Worm (Caenorhabditis elegans) whole organism, L4 larva: ENCODE data around the gene nspc-17.

Experiments used
- ceh-62 ChIP-seq: sonication (generic microtip); optimal IDR thresholded peaks from 2 replicates; lab custom pipeline; 2017; ENCODE audit warnings: missing biosample characterization, missing genetic modification characterization
- ceh-82 ChIP-seq: sonication (generic microtip); optimal IDR thresholded peaks from 2 replicates; lab custom pipeline; 2017; ENCODE audit warnings: missing biosample characterization, missing genetic modification characterization
- dmd-8 ChIP-seq: fragments of 200-800 bp; sonication (Bioruptor generic); IDR thresholded peaks from 2 replicates; pipeline ENCODE4 v1.3.6; 2022; ENCODE audit warnings: missing genetic modification characterization, missing compliant biosample characterization
- fos-1 ChIP-seq: fragments of 150-350 bp; optimal IDR thresholded peaks from 2 replicates; lab custom pipeline; 2014; ENCODE audit warnings: missing biosample characterization, missing genetic modification characterization
- hlh-30 ChIP-seq: sonication (generic microtip); optimal IDR thresholded peaks from 2 replicates; lab custom pipeline; 2017; ENCODE audit warnings: antibody characterized with exemption, mild to moderate bottlenecking, missing genetic modification characterization, missing compliant biosample characterization; ENCODE audit not compliant: insufficient read depth
- lin-15B ChIP-seq: fragments of 150-350 bp; sonication (generic microtip); optimal IDR thresholded peaks from 3 replicates; lab custom pipeline; 2014; ENCODE audit warnings: missing biosample characterization, missing genetic modification characterization
- nhr-41 ChIP-seq: fragments of 200-800 bp; sonication (Bioruptor generic); IDR thresholded peaks from 2 replicates; pipeline ENCODE4 v1.3.6; 2022; ENCODE audit warnings: missing genetic modification reagents, missing genetic modification characterization, missing compliant biosample characterization
- nhr-76 ChIP-seq: fragments of 150-350 bp; optimal IDR thresholded peaks from 2 replicates; lab custom pipeline; 2014; ENCODE audit warnings: missing biosample characterization, missing genetic modification characterization
- pha-4 ChIP-seq, 2 experiments: fragments of 150-350 bp in 1 of 2; fragments of 200-800 bp in 1 of 2; sonication (Bioruptor generic) in 1 of 2; IDR thresholded peaks in 1 of 2; optimal IDR thresholded peaks in 1 of 2; 2 replicates each; pipeline versions ENCODE4 v1.3.6 to Lab custom; 2014 to 2022; ENCODE audit warnings: missing genetic modification characterization in 2 of 2, missing genetic modification reagents in 2 of 2, missing biosample characterization in 1 of 2, missing compliant biosample characterization in 1 of 2
- spr-1 ChIP-seq: sonication (generic microtip); optimal IDR thresholded peaks from 2 replicates; lab custom pipeline; 2016; ENCODE audit warnings: mild to moderate bottlenecking, missing genetic modification characterization, missing compliant biosample characterization
- spr-3 ChIP-seq: fragments of 200-800 bp; sonication (Bioruptor generic); optimal IDR thresholded peaks from 2 replicates; lab custom pipeline; 2018; ENCODE audit warnings: mild to moderate bottlenecking, missing genetic modification characterization, missing compliant biosample characterization

ce11 chrX:14527559-14527958 lies 2.6 kb upstream of the nspc-17 start, which contains the start of gene nspc-18:
- TF ChIP-seq ceh-82 (tag; lab: Kevin White, UChicago) (no peak), spr-3 (no peak), dmd-8 (GFP tag; lab: Robert Waterston, UW) (no peak), lin-15B (no peak), nhr-41 (GFP tag; lab: Robert Waterston, UW) (no peak), ceh-62 (no peak), fos-1 (tag; lab: Kevin White, UChicago) (no peak), pha-4 (GFP tag; IDR thresholded peaks at IDR 0.05; lab: Robert Waterston, UW) (no peak), pha-4 (tag; optimal IDR thresholded peaks at IDR 0.05; lab: Kevin White, UChicago) (no peak), hlh-30 (tag; lab: Kevin White, UChicago) (no peak), nhr-76 (tag; lab: Kevin White, UChicago) (no peak), spr-1 (tag; lab: Kevin White, UChicago) (no peak)
